Worm (Caenorhabditis elegans) whole organism, L4 larva: ENCODE measurements around the gene cpsf-3.

ENCODE experiments used
- D1046.2 ChIP-seq: fragments of 200-800 bp; sonication (Bioruptor generic); IDR thresholded peaks from 2 replicates; pipeline ENCODE4 v1.3.6; 2022; ENCODE audit warnings: missing genetic modification characterization, missing compliant biosample characterization
- F26F4.8 ChIP-seq: fragments of 200-800 bp; sonication (Bioruptor generic); conservative IDR thresholded peaks from 2 replicates; pipeline ENCODE4 v1.3.6; 2022; ENCODE audit warnings: missing genetic modification characterization, missing compliant biosample characterization
- F49E8.2 ChIP-seq: sonication (generic microtip); optimal IDR thresholded peaks from 2 replicates; lab custom pipeline; 2016; ENCODE audit warnings: missing compliant biosample characterization, mild to moderate bottlenecking, missing genetic modification characterization, borderline replicate concordance
- T20F7.1 ChIP-seq: fragments of 200-800 bp; sonication (Bioruptor generic); optimal IDR thresholded peaks from 2 replicates; lab custom pipeline; 2018; ENCODE audit warnings: mild to moderate bottlenecking, missing genetic modification characterization, missing compliant biosample characterization
- Y105C5A.15 ChIP-seq: fragments of 200-800 bp; sonication (Bioruptor generic); IDR thresholded peaks from 2 replicates; pipeline ENCODE4 v1.3.6; 2022; ENCODE audit warnings: missing genetic modification characterization, missing compliant biosample characterization
- Y48G9A.11 ChIP-seq: fragments of 200-800 bp; sonication (Bioruptor generic); IDR thresholded peaks from 2 replicates; pipeline ENCODE4 v1.3.6; 2022; ENCODE audit warnings: missing genetic modification reagents, missing genetic modification characterization, missing compliant biosample characterization
- Y75B8A.6 ChIP-seq: fragments of 200-800 bp; sonication (Bioruptor generic); IDR thresholded peaks from 2 replicates; pipeline ENCODE4 v1.3.6; 2022; ENCODE audit warnings: missing genetic modification reagents, missing genetic modification characterization, missing compliant biosample characterization
- aha-1 ChIP-seq: fragments of 150-350 bp; peaks from one replicate; lab custom pipeline; 2014; ENCODE audit warnings: missing biosample characterization, missing genetic modification characterization
- ama-1 ChIP-seq: fragments of 150-350 bp; optimal IDR thresholded peaks from 2 replicates; lab custom pipeline; 2014; ENCODE audit warnings: inconsistent platforms, mixed read lengths
- attf-4 ChIP-seq: sonication (generic microtip); optimal IDR thresholded peaks from 3 replicates; lab custom pipeline; 2017; ENCODE audit warnings: missing biosample characterization, missing genetic modification characterization
- ceh-20 ChIP-seq: fragments of 200-800 bp; sonication (Bioruptor generic); IDR thresholded peaks from 2 replicates; pipeline ENCODE4 v1.3.6; 2022; ENCODE audit warnings: missing genetic modification reagents, missing genetic modification characterization, missing compliant biosample characterization
- ceh-32 ChIP-seq: sonication (generic microtip); optimal IDR thresholded peaks from 2 replicates; lab custom pipeline; 2016; ENCODE audit warnings: mild to moderate bottlenecking, missing genetic modification characterization, missing compliant biosample characterization; ENCODE audit not compliant: poor library complexity
- ceh-82 ChIP-seq: sonication (generic microtip); optimal IDR thresholded peaks from 2 replicates; lab custom pipeline; 2017; ENCODE audit warnings: missing biosample characterization, missing genetic modification characterization
- daf-16 ChIP-seq, 3 experiments: sonication (generic microtip); optimal IDR thresholded peaks; 2 replicates each; lab custom pipeline; 2016 to 2017; ENCODE audit warnings: missing genetic modification characterization in 3 of 3, missing genetic modification reagents in 3 of 3, mild to moderate bottlenecking in 2 of 3, missing compliant biosample characterization in 2 of 3, missing biosample characterization in 1 of 3, moderate library complexity in 1 of 3
- daf-19 ChIP-seq: fragments of 200-800 bp; sonication (Bioruptor generic); conservative IDR thresholded peaks from 2 replicates; pipeline ENCODE4 v1.3.6; 2022; ENCODE audit warnings: missing genetic modification characterization, missing compliant biosample characterization
- dmd-6 ChIP-seq: fragments of 200-800 bp; sonication (Bioruptor generic); IDR thresholded peaks from 2 replicates; pipeline ENCODE4 v1.3.6; 2022; ENCODE audit warnings: missing genetic modification reagents, missing genetic modification characterization, missing compliant biosample characterization
- dmd-8 ChIP-seq: fragments of 200-800 bp; sonication (Bioruptor generic); IDR thresholded peaks from 2 replicates; pipeline ENCODE4 v1.3.6; 2022; ENCODE audit warnings: missing genetic modification characterization, missing compliant biosample characterization
- dmd-9 ChIP-seq: fragments of 200-800 bp; sonication (Bioruptor generic); IDR thresholded peaks from 2 replicates; pipeline ENCODE4 v1.3.6; 2022; ENCODE audit warnings: missing genetic modification reagents, missing genetic modification characterization, missing compliant biosample characterization
- fos-1 ChIP-seq: fragments of 150-350 bp; optimal IDR thresholded peaks from 2 replicates; lab custom pipeline; 2014; ENCODE audit warnings: missing biosample characterization, missing genetic modification characterization
- hif-1 ChIP-seq, 2 experiments: sonication (generic microtip); optimal IDR thresholded peaks; 2 replicates each; lab custom pipeline; 2016 to 2017; ENCODE audit warnings: missing compliant biosample characterization in 2 of 2, missing genetic modification characterization in 2 of 2, missing genetic modification reagents in 2 of 2, missing genotype in 2 of 2, mild to moderate bottlenecking in 1 of 2
- hlh-11 ChIP-seq: fragments of 200-800 bp; sonication (Bioruptor generic); optimal IDR thresholded peaks from 2 replicates; lab custom pipeline; 2018; ENCODE audit warnings: mild to moderate bottlenecking, missing genetic modification characterization, missing compliant biosample characterization
- lim-7 ChIP-seq: fragments of 200-800 bp; sonication (Bioruptor generic); IDR thresholded peaks from 2 replicates; pipeline ENCODE4 v1.3.6; 2022; ENCODE audit warnings: missing genetic modification characterization, missing compliant biosample characterization
- lin-1 ChIP-seq: fragments of 200-800 bp; sonication (Bioruptor generic); IDR thresholded peaks from 2 replicates; pipeline ENCODE4 v1.3.6; 2022; ENCODE audit warnings: missing genetic modification reagents, missing genetic modification characterization, missing compliant biosample characterization
- lin-39 ChIP-seq: fragments of 150-350 bp; optimal IDR thresholded peaks from 2 replicates; lab custom pipeline; 2014; ENCODE audit warnings: missing biosample characterization, missing genetic modification reagents, missing genetic modification characterization
- lir-3 ChIP-seq: sonication (generic microtip); optimal IDR thresholded peaks from 2 replicates; lab custom pipeline; 2016; ENCODE audit warnings: mild to moderate bottlenecking, missing genetic modification characterization, missing compliant biosample characterization
- lsy-2 ChIP-seq, 2 experiments: fragments of 150-350 bp in 1 of 2; sonication (generic microtip) in 1 of 2; optimal IDR thresholded peaks; 2 replicates each; lab custom pipeline; 2014 to 2017; ENCODE audit warnings: missing biosample characterization in 2 of 2, missing genetic modification characterization in 2 of 2
- mdt-29 ChIP-seq: fragments of 200-800 bp; sonication (Bioruptor generic); IDR thresholded peaks from 2 replicates; pipeline ENCODE4 v1.3.6; 2022; ENCODE audit warnings: missing genetic modification reagents, missing genetic modification characterization, missing compliant biosample characterization
- mep-1 ChIP-seq: fragments of 150-350 bp; sonication (generic microtip); optimal IDR thresholded peaks from 3 replicates; lab custom pipeline; 2014; ENCODE audit warnings: missing biosample characterization, missing genetic modification characterization
- nhr-10 ChIP-seq: fragments of 150-350 bp; optimal IDR thresholded peaks from 2 replicates; lab custom pipeline; 2014; ENCODE audit warnings: missing biosample characterization, missing genetic modification characterization
- nhr-11 ChIP-seq: fragments of 150-350 bp; optimal IDR thresholded peaks from 2 replicates; lab custom pipeline; 2014; ENCODE audit warnings: missing biosample characterization, missing genetic modification characterization
- nhr-28 ChIP-seq: fragments of 150-350 bp; optimal IDR thresholded peaks from 2 replicates; lab custom pipeline; 2014; ENCODE audit warnings: missing biosample characterization, missing genetic modification characterization
- nhr-48 ChIP-seq: sonication (generic microtip); optimal IDR thresholded peaks from 2 replicates; lab custom pipeline; 2016; ENCODE audit warnings: mild to moderate bottlenecking, missing genetic modification characterization, missing compliant biosample characterization
- nhr-6 ChIP-seq: fragments of 150-350 bp; optimal IDR thresholded peaks from 2 replicates; lab custom pipeline; 2014; ENCODE audit warnings: missing biosample characterization, missing genetic modification characterization
- php-3 ChIP-seq: fragments of 200-800 bp; sonication (Bioruptor generic); IDR thresholded peaks from 2 replicates; pipeline ENCODE4 v1.3.6; 2022; ENCODE audit warnings: missing genetic modification reagents, missing genetic modification characterization, missing compliant biosample characterization
- pqm-1 ChIP-seq: sonication (generic microtip); optimal IDR thresholded peaks from 2 replicates; lab custom pipeline; 2017; ENCODE audit warnings: missing biosample characterization, missing genetic modification characterization
- set-16 ChIP-seq: fragments of 200-800 bp; sonication (Bioruptor generic); IDR thresholded peaks from 2 replicates; pipeline ENCODE4 v1.3.6; 2022; ENCODE audit warnings: missing genetic modification reagents, missing genetic modification characterization, missing compliant biosample characterization
- skn-1 ChIP-seq: fragments of 150-350 bp; optimal IDR thresholded peaks from 2 replicates; lab custom pipeline; 2014; ENCODE audit warnings: missing biosample characterization, missing genetic modification characterization
- snpc-4 ChIP-seq: fragments of 150-350 bp; optimal IDR thresholded peaks from 2 replicates; lab custom pipeline; 2014; ENCODE audit warnings: missing biosample characterization, missing genetic modification characterization
- tra-1 ChIP-seq: fragments of 200-800 bp; sonication (Bioruptor generic); IDR thresholded peaks from 2 replicates; pipeline ENCODE4 v1.3.6; 2022; ENCODE audit warnings: missing genetic modification reagents, missing genetic modification characterization, missing compliant biosample characterization
- unc-130 ChIP-seq: sonication (generic microtip); optimal IDR thresholded peaks from 2 replicates; lab custom pipeline; 2016; ENCODE audit warnings: missing genetic modification reagents, missing genetic modification characterization, missing compliant biosample characterization
- unc-62 ChIP-seq, 3 experiments: fragments of 150-350 bp in 1 of 3; sonication (generic microtip); optimal IDR thresholded peaks in 2 of 3; peaks in 1 of 3; 1 replicate in 1 of 3; 2 replicates in 2 of 3; lab custom pipeline; 2014 to 2017; ENCODE audit warnings: missing biosample characterization in 3 of 3, missing genetic modification characterization in 3 of 3, missing genetic modification reagents in 3 of 3, missing genotype in 1 of 3
- vab-7 ChIP-seq: fragments of 200-800 bp; sonication (Bioruptor generic); IDR thresholded peaks from 2 replicates; pipeline ENCODE4 v1.3.6; 2022; ENCODE audit warnings: missing genetic modification reagents, missing genetic modification characterization, missing compliant biosample characterization
- zfp-2 ChIP-seq: sonication (generic microtip); optimal IDR thresholded peaks from 2 replicates; lab custom pipeline; 2016; ENCODE audit warnings: mild to moderate bottlenecking, missing genetic modification characterization, missing compliant biosample characterization
- zfp-3 ChIP-seq: fragments of 200-800 bp; sonication (Bioruptor generic); conservative IDR thresholded peaks from 2 replicates; pipeline ENCODE4 v1.3.6; 2022; ENCODE audit warnings: missing genetic modification reagents, missing genetic modification characterization, missing compliant biosample characterization
- zip-2 ChIP-seq: fragments of 150-350 bp; optimal IDR thresholded peaks from 2 replicates; lab custom pipeline; 2014; ENCODE audit warnings: missing biosample characterization, missing genetic modification characterization
- ztf-11 ChIP-seq: fragments of 150-350 bp; optimal IDR thresholded peaks from 2 replicates; lab custom pipeline; 2014; ENCODE audit warnings: missing biosample characterization, missing genetic modification characterization
- ztf-7 ChIP-seq: fragments of 150-350 bp; optimal IDR thresholded peaks from 2 replicates; lab custom pipeline; 2014; ENCODE audit warnings: missing biosample characterization, missing genetic modification characterization

cpsf-3 gene

ce11 chrIV:13327064-13327463, 44.4 kb upstream of the cpsf-3 start (continued):
- no peak for TF ChIP-seq nhr-10 (tag; lab: Kevin White, UChicago)
- peak; percentile 97 for TF ChIP-seq dmd-6 (GFP tag; lab: Robert Waterston, UW)
- no peak for TF ChIP-seq lir-3 (tag; lab: Kevin White, UChicago)
- TF ChIP-seq ztf-7 (tag; lab: Kevin White, UChicago), result no peak
- no peak for TF ChIP-seq mep-1 (tag; lab: Kevin White, UChicago)
- TF ChIP-seq php-3 (GFP tag; lab: Robert Waterston, UW), result peak; percentile 83
- TF ChIP-seq lin-39 (tag; lab: Kevin White, UChicago), result no peak
- TF ChIP-seq skn-1, result no peak
- TF ChIP-seq zfp-2 (tag; lab: Kevin White, UChicago), result no peak
- peak; percentile 35 for TF ChIP-seq T20F7.1 (GFP tag; lab: Kevin White, UChicago)
- TF ChIP-seq lin-1 (GFP tag; lab: Robert Waterston, UW), result peak; percentile 60; the same call in 1 of the 2 replicates
- TF ChIP-seq dmd-8 (GFP tag; lab: Robert Waterston, UW), result no peak
- peak; percentile 67 for TF ChIP-seq nhr-48
- TF ChIP-seq aha-1 (tag; lab: Kevin White, UChicago), result peak; percentile 24
- no peak for TF ChIP-seq Y105C5A.15 (GFP tag; lab: Robert Waterston, UW)
- peak; percentile 89 for TF ChIP-seq nhr-28 (tag; lab: Kevin White, UChicago)
- no peak for TF ChIP-seq F26F4.8 (GFP tag; lab: Robert Waterston, UW)
- TF ChIP-seq daf-19, result no peak
- no peak for TF ChIP-seq nhr-6 (tag; lab: Kevin White, UChicago)
- TF ChIP-seq pqm-1 (tag; lab: Kevin White, UChicago), result peak; percentile 96
- peak; percentile 70 for TF ChIP-seq ceh-20 (GFP tag; lab: Robert Waterston, UW)
- TF ChIP-seq nhr-11 (tag; lab: Kevin White, UChicago), result no peak
- TF ChIP-seq Y75B8A.6 (GFP tag; lab: Robert Waterston, UW), result no peak
- TF ChIP-seq ztf-11 (tag; lab: Kevin White, UChicago), result no peak
- TF ChIP-seq ama-1 (lab: Kevin White, UChicago), result no peak
- TF ChIP-seq mdt-29 (GFP tag; lab: Robert Waterston, UW), result no peak
- TF ChIP-seq vab-7 (GFP tag; lab: Robert Waterston, UW), result no peak
- TF ChIP-seq unc-130 (GFP tag; lab: Kevin White, UChicago), result no peak
- TF ChIP-seq hif-1 (tag; optimal IDR thresholded peaks at IDR 0.05; lab: Kevin White, UChicago), result no peak

ce11 chrIV:13323823-13324359, 41.2 kb upstream of the cpsf-3 start, which contains the start of gene fat-2:
Gene fat-2, plus strand, starts transcription at chrIV:13323873.
- 0 out of 2 replicates have a peak, but pooled peaks have one; percentile 2 for TF ChIP-seq lim-7 (GFP tag; lab: Robert Waterston, UW)
- peak in 1 of 2 experiments; percentile 92 for TF ChIP-seq unc-62 (GFP tag; optimal IDR thresholded peaks at IDR 0.05 in 1 of 2; lab: Kevin White, UChicago)
- no peak for TF ChIP-seq unc-62 (tag; optimal IDR thresholded peaks at IDR 0.05; lab: Kevin White, UChicago)
- no peak for TF ChIP-seq D1046.2

- TF ChIP-seq unc-62 (GFP tag; optimal IDR thresholded peaks at IDR 0.05 in 1 of 2; lab: Kevin White, UChicago), result no peak
- TF ChIP-seq unc-62 (tag; optimal IDR thresholded peaks at IDR 0.05; lab: Kevin White, UChicago), result no peak
- no peak for TF ChIP-seq zip-2 (tag; lab: Kevin White, UChicago)
- peak; percentile 86 for TF ChIP-seq nhr-11 (tag; lab: Kevin White, UChicago)
- TF ChIP-seq ama-1 (lab: Kevin White, UChicago), result no peak
- TF ChIP-seq dmd-8 (GFP tag; lab: Robert Waterston, UW), result no peak
- TF ChIP-seq Y48G9A.11 (GFP tag; lab: Robert Waterston, UW), result no peak
- no peak for TF ChIP-seq skn-1
- peak; percentile 90 for TF ChIP-seq mep-1 (tag; lab: Kevin White, UChicago)
- no peak for TF ChIP-seq dmd-9 (GFP tag; lab: Robert Waterston, UW)
- no peak for TF ChIP-seq F49E8.2 (tag; lab: Kevin White, UChicago)
- no peak for TF ChIP-seq snpc-4 (tag; lab: Kevin White, UChicago)
- 0 out of 2 replicates have a peak, but pooled peaks have one; percentile 54 for TF ChIP-seq zfp-3
- TF ChIP-seq ceh-32 (tag; lab: Kevin White, UChicago), result no peak
- TF ChIP-seq fos-1 (tag; lab: Kevin White, UChicago), result no peak
- TF ChIP-seq hlh-11, result peak; percentile 96
- peak; percentile 77 for TF ChIP-seq tra-1
- no peak for TF ChIP-seq ceh-82 (tag; lab: Kevin White, UChicago)
- peak; percentile 64 to 84 for TF ChIP-seq lsy-2 (tag; optimal IDR thresholded peaks at IDR 0.05; lab: Kevin White, UChicago)
- TF ChIP-seq attf-4 (tag; lab: Kevin White, UChicago), result no peak
- TF ChIP-seq set-16 (GFP tag; lab: Robert Waterston, UW), result peak; percentile 20; the same call in 1 of the 2 replicates
- peak; percentile 19 to 20 for TF ChIP-seq daf-16 (GFP tag; optimal IDR thresholded peaks at IDR 0.05; lab: Kevin White, UChicago)
- TF ChIP-seq daf-16 (tag; optimal IDR thresholded peaks at IDR 0.05; lab: Kevin White, UChicago), result peak; percentile 78
Measured at ce11 chrIV:13322429-13322828, 39.8 kb upstream of the cpsf-3 start.
